Worm (Caenorhabditis elegans): ENCODE measurements around the gene rol-6.
A peak's percentile ranks its signal among the peaks of the same experiment; 100 is the strongest.

Gene rol-6

ce11 chrII:8751686-8752085 is 18.8 kb downstream of the rol-6 start, which contains the start of gene atf-2:
atf-2 (plus strand) TSS chrII:8751986.
- TF ChIP-seq nhr-76 (tag; optimal IDR thresholded peaks at IDR 0.05) (no peak), unc-62 (GFP tag; optimal IDR thresholded peaks at IDR 0.05) (no peak), fkh-2 (tag; optimal IDR thresholded peaks at IDR 0.05) (no peak), zag-1 (tag; optimal IDR thresholded peaks at IDR 0.05) (no peak), nfya-1 (tag; optimal IDR thresholded peaks at IDR 0.05; ENCODE audit: insufficient read depth) (no peak), ztf-11 (tag; optimal IDR thresholded peaks at IDR 0.05) (no peak), ceh-82 (tag; optimal IDR thresholded peaks at IDR 0.05) (no peak), nhr-11 (tag; optimal IDR thresholded peaks at IDR 0.05) (no peak), nhr-43 (tag; optimal IDR thresholded peaks at IDR 0.05; ENCODE audit: poor library complexity, severe bottlenecking) (no peak), egl-5 (tag; optimal IDR thresholded peaks at IDR 0.05) (no peak), pqm-1 (tag; optimal IDR thresholded peaks at IDR 0.05) (no peak), skn-1 (tag; optimal IDR thresholded peaks at IDR 0.05) (no peak), nhr-12 (tag; optimal IDR thresholded peaks at IDR 0.05) (no peak)

DNA sequence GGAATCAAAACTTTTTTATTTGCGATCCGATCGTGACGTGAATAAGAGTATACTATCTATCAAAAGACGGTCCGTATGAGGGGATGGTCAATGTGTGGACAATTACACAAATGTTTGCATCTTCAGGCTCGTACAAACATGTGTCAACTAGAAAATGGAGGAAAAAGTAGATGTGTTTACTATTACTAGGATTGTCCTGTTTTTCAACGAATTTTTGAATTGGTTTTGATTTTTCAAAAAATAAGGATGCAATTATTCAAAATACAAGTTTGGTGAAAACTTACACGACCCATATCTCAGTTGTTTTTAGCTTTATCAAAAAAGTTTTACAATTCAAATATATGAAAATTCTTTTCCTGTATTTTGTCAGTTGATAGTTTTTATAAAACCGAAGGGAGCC is 22.4 kb downstream of the rol-6 start, which contains the start of gene K08F8.7:
TSS of gene K08F8.7 (minus strand) at position 101 of the 400 bp plus-strand sequence.
- TF ChIP-seq egl-27 (tag; optimal IDR thresholded peaks at IDR 0.05) = no peak

DNA sequence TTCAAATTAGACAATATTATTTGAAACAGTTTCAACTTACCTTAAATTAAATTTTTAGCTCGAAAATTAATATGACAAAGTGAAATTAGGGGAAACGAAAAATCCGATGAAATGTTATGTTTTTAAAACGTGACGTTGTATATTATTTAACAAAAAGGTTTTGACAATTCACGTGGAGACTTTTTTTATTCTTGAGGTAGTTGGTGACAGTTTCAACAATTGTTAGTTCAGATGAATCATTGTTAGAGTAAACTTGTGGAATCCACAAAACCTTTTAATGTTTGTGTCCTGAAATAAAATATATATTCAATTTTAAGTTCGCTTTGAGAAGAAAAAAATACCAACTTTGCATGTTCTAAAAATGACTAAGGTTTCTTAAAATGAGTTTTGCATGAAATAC is 26.6 kb downstream of the rol-6 start, which contains the start of gene fut-1:
TSS of gene fut-1 (minus strand) at position 101 of the 400 bp plus-strand sequence.
- TF ChIP-seq nhr-28 (tag; optimal IDR thresholded peaks at IDR 0.05) = no peak
- no peak for TF ChIP-seq pha-4 (tag; optimal IDR thresholded peaks at IDR 0.05)
- no peak for TF ChIP-seq nhr-12 (tag; optimal IDR thresholded peaks at IDR 0.05)
- no peak for TF ChIP-seq mml-1 (tag; optimal IDR thresholded peaks at IDR 0.05)
- no peak for TF ChIP-seq nfya-1 (tag; optimal IDR thresholded peaks at IDR 0.05; ENCODE audit: insufficient read depth)
- TF ChIP-seq ceh-28 (tag; optimal IDR thresholded peaks at IDR 0.05) = no peak
- no peak for TF ChIP-seq lsy-12 (tag; optimal IDR thresholded peaks at IDR 0.05)
- TF ChIP-seq nhr-76 (tag; optimal IDR thresholded peaks at IDR 0.05) = no peak
- TF ChIP-seq elt-3 (tag; optimal IDR thresholded peaks at IDR 0.05) = no peak
- no peak for TF ChIP-seq fkh-2 (tag; optimal IDR thresholded peaks at IDR 0.05)
- TF ChIP-seq aly-2 (tag; optimal IDR thresholded peaks at IDR 0.05) = no peak
- no peak for TF ChIP-seq snpc-4 (tag; optimal IDR thresholded peaks at IDR 0.05)
- no peak for TF ChIP-seq skn-1 (tag; optimal IDR thresholded peaks at IDR 0.05)
- no peak for TF ChIP-seq R02D3.7 (tag; optimal IDR thresholded peaks at IDR 0.05)
- TF ChIP-seq ZK546.5 (tag; optimal IDR thresholded peaks at IDR 0.05) = no peak
- TF ChIP-seq ztf-4 (tag; optimal IDR thresholded peaks at IDR 0.05) = no peak
- TF ChIP-seq unc-39 (tag; optimal IDR thresholded peaks at IDR 0.05) = no peak
- TF ChIP-seq elt-1 (tag; optimal IDR thresholded peaks at IDR 0.05) = no peak
- no peak for TF ChIP-seq lin-39 (tag; optimal IDR thresholded peaks at IDR 0.05)
- TF ChIP-seq jun-1 (tag; optimal IDR thresholded peaks at IDR 0.05) = no peak

ce11 chrII:8761739-8762138 is 28.9 kb downstream of the rol-6 start:
- TF ChIP-seq nhr-77 (tag; optimal IDR thresholded peaks at IDR 0.05) = no peak
- peak; percentile 56 for TF ChIP-seq elt-2 (tag; optimal IDR thresholded peaks at IDR 0.05)
- peak; percentile 20 for TF ChIP-seq pha-4 (tag; optimal IDR thresholded peaks at IDR 0.05)

DNA sequence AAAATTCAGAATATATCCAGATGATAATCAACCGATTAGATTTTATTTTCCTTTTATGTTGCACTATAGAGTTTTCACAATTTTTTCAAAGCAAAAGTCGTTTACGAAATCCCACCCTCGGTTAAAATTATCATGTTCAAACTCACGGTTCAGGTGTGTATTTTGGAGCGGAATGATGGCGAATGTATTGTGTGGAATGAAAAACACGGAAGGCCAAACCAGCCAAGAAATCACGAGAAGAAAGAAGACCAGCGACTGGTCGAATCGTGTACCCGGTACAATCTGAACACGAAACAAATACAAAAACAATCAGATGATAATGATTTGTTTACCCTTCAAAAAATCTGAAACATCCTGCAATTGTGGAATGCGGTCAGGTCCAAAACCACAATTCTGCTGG is 30.5 kb downstream of the rol-6 start:
- TF ChIP-seq fkh-10 (GFP tag; optimal IDR thresholded peaks at IDR 0.05) = no peak
- TF ChIP-seq nhr-12 (tag; optimal IDR thresholded peaks at IDR 0.05) = no peak
- no peak for TF ChIP-seq fos-1 (tag; optimal IDR thresholded peaks at IDR 0.05)
- no peak for TF ChIP-seq ceh-28 (tag; optimal IDR thresholded peaks at IDR 0.05)
- TF ChIP-seq lin-39 (tag; optimal IDR thresholded peaks at IDR 0.05) = no peak
- TF ChIP-seq egl-27 (tag; optimal IDR thresholded peaks at IDR 0.05) = no peak
- TF ChIP-seq ceh-9 (tag; optimal IDR thresholded peaks at IDR 0.05) = no peak
- TF ChIP-seq pqm-1 (tag; optimal IDR thresholded peaks at IDR 0.05) = no peak
- no peak for TF ChIP-seq mdl-1 (tag; optimal IDR thresholded peaks at IDR 0.05)
- no peak for TF ChIP-seq tbx-2 (tag; optimal IDR thresholded peaks at IDR 0.05)
- no peak for TF ChIP-seq nhr-76 (tag; optimal IDR thresholded peaks at IDR 0.05)
- no peak for TF ChIP-seq ZK546.5 (tag; optimal IDR thresholded peaks at IDR 0.05)
- no peak for TF ChIP-seq unc-62 (GFP tag; optimal IDR thresholded peaks at IDR 0.05)
- TF ChIP-seq elt-1 (tag; optimal IDR thresholded peaks at IDR 0.05) = no peak
